Fruit fly (Drosophila melanogaster) whole organism, adult: ENCODE results near the gene CG42366.

ENCODE experiments used
- CG12768 ChIP-seq: fragments of 200-800 bp; sonication (Bioruptor generic); optimal IDR thresholded peaks from 2 replicates; lab custom pipeline; 2017; ENCODE audit warnings: missing biosample characterization, missing genetic modification characterization, mild to moderate bottlenecking, moderate library complexity, missing genetic modification reagents
- CG14711 ChIP-seq: fragments of 200-800 bp; sonication (Bioruptor generic); optimal IDR thresholded peaks from 2 replicates; lab custom pipeline; 2018; ENCODE audit warnings: missing biosample characterization, mild to moderate bottlenecking, missing genetic modification characterization, moderate library complexity
- CG7045 ChIP-seq: fragments of 200-800 bp; sonication (Bioruptor generic); optimal IDR thresholded peaks from 2 replicates; lab custom pipeline; 2017; ENCODE audit warnings: missing biosample characterization, mild to moderate bottlenecking, missing genetic modification characterization
- Hr96 ChIP-seq: fragments of 200-800 bp; sonication (Bioruptor generic); optimal IDR thresholded peaks from 2 replicates; lab custom pipeline; 2016; ENCODE audit warnings: missing biosample characterization, missing genetic modification characterization
- cic ChIP-seq: fragments of 200-800 bp; sonication (Bioruptor generic); optimal IDR thresholded peaks from 2 replicates; lab custom pipeline; 2017; ENCODE audit warnings: missing biosample characterization, mild to moderate bottlenecking, missing genetic modification characterization, moderate library complexity
- kay ChIP-seq: fragments of 200-800 bp; sonication (Bioruptor generic); peaks from one replicate; lab custom pipeline; 2016; ENCODE audit warnings: missing biosample characterization, missing genetic modification characterization, borderline replicate concordance
- ovo ChIP-seq: fragments of 200-800 bp; sonication (Bioruptor generic); optimal IDR thresholded peaks from 2 replicates; lab custom pipeline; 2016; ENCODE audit warnings: missing biosample characterization, missing genetic modification characterization
- pad ChIP-seq: fragments of 200-800 bp; sonication (Bioruptor generic); optimal IDR thresholded peaks from 3 replicates; lab custom pipeline; 2017; ENCODE audit warnings: missing biosample characterization, missing genetic modification characterization, mild to moderate bottlenecking, moderate library complexity, missing genetic modification reagents
- tj ChIP-seq: fragments of 200-800 bp; sonication (Bioruptor generic); optimal IDR thresholded peaks from 3 replicates; lab custom pipeline; 2017; ENCODE audit warnings: missing biosample characterization, mild to moderate bottlenecking, missing genetic modification characterization, moderate library complexity

DNA sequence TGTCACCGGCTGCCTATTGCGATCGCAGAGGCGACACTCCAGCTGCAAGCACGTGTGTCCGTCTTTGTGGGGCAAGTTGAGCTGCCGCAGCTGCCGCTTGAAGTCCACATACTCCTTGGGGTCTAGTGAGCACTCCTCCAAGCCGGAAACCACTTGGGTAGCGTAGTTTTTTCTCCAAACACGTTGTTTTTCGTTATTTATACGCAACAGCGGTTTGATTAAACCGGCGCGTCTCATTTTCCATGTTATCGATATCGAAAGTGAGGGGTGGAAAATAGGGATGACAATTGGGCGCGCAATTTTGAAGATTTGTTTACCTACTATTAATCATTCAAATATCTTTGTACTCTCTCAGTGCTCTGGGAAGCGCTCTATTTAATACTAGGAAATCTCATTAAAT is 31.8 kb upstream of the CG42366 start, which contains the start of gene mtDNA-helicase:
- TF ChIP-seq ovo (GFP tag; lab: Kevin White, UChicago): no peak
- TF ChIP-seq CG14711 (tag; lab: Kevin White, UChicago): no peak
- TF ChIP-seq CG7045 (GFP tag; lab: Kevin White, UChicago): no peak
- TF ChIP-seq CG12768 (GFP tag; lab: Kevin White, UChicago): no peak
- TF ChIP-seq cic (GFP tag; lab: Kevin White, UChicago): no peak
- TF ChIP-seq Hr96 (GFP tag; lab: Kevin White, UChicago): no peak
- TF ChIP-seq pad (GFP tag; lab: Kevin White, UChicago): no peak
- TF ChIP-seq kay (GFP tag; lab: Kevin White, UChicago): no peak
- no peak for TF ChIP-seq tj
